Worm (Caenorhabditis elegans): ENCODE results near the gene F21G4.1.

F21G4.1 gene

ce11 chrX:9892323-9892722, at the start of gene F21G4.1:
TSS of gene F21G4.1 (minus strand) at chrX:9892328.
- no peak for TF ChIP-seq unc-62 (GFP tag; optimal IDR thresholded peaks at IDR 0.05)

ce11 chrX:9941379-9941778, 49.3 kb upstream of the F21G4.1 start:
- TF ChIP-seq unc-62 (GFP tag; optimal IDR thresholded peaks at IDR 0.05) = no peak

DNA sequence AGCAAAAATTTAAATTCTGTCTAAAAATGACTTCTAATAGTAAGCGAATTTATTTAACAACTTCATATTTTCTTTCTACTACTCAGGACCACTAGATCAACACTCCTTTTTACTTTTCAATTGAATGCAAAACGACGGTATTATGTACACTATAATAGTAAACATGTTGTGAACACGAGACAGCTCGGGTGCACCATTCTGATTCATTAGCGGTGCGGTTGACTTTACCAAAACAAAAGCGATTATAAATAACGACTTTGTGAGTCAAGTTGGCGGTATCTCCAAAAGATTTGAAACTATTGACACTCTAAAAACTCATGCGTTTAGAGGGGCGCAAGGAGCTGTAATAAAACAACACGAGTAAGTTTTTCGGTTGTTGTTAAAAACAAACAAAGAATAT, 48.4 kb upstream of the F21G4.1 start:
- TF ChIP-seq unc-62 (GFP tag; optimal IDR thresholded peaks at IDR 0.05) = no peak

- no peak for TF ChIP-seq unc-62 (GFP tag; optimal IDR thresholded peaks at IDR 0.05)
These were observed 46.4 kb upstream of the F21G4.1 start, which contains the start of the genes C17G1.5 and C17G1.14 for ce11 chrX:9938537-9938936. TSS of gene C17G1.5 (plus strand) at chrX:9938802. TSS of gene C17G1.14 (plus strand) at chrX:9938813.

DNA sequence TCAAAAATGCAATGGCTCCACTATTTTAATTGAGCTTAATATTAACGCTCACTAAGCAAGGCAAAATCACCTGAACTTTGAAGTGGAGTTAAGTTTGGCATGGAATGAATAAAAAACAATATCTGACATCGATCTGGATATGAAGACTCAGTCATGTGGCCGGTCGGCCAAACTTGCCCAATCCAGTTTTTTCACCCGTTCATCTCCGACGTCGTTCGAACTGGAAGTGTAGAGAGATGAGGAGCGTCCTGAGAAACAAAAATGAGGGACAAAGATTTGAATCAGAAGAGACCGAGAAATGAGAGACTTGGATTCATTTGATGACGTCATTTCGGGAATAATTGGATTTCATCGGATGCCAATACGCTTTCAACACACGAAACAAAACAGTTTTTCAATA, 46.0 kb upstream of the F21G4.1 start:
- no peak for TF ChIP-seq unc-62 (GFP tag; optimal IDR thresholded peaks at IDR 0.05)

DNA sequence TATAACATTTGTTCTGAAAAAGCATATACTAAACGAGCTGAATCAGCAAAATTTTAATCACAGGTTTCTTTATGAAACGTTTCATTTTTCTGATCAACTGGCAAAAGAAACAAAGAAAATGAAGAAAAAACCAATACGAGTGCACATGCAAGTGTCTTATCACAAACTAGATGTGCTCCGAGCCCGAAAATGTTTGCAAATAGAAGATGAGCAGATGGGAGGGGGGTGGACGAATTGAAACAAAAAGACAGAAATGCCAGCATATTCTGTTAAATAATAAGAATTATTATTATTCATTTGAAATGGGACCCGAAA, 41.8 kb upstream of the F21G4.1 start:
- TF ChIP-seq unc-62 (GFP tag; optimal IDR thresholded peaks at IDR 0.05) = no peak

- no peak for TF ChIP-seq unc-62 (GFP tag; optimal IDR thresholded peaks at IDR 0.05)
These were observed 41.3 kb upstream of the F21G4.1 start for ce11 chrX:9933291-9934008.

- TF ChIP-seq unc-62 (GFP tag; optimal IDR thresholded peaks at IDR 0.05) = no peak
These were observed 40.2 kb upstream of the F21G4.1 start, which contains the start of gene tsp-21 for ce11 chrX:9932226-9932773. TSS of gene tsp-21 (plus strand) at chrX:9932371.

ce11 chrX:9931362-9931761, 39.2 kb upstream of the F21G4.1 start, which contains the start of gene nra-3:
TSS of gene nra-3 (minus strand) at chrX:9931462.
- TF ChIP-seq unc-62 (GFP tag; optimal IDR thresholded peaks at IDR 0.05) = no peak

- TF ChIP-seq unc-62 (GFP tag; optimal IDR thresholded peaks at IDR 0.05) = no peak
These were observed 35.9 kb upstream of the F21G4.1 start for ce11 chrX:9927993-9928392.

DNA sequence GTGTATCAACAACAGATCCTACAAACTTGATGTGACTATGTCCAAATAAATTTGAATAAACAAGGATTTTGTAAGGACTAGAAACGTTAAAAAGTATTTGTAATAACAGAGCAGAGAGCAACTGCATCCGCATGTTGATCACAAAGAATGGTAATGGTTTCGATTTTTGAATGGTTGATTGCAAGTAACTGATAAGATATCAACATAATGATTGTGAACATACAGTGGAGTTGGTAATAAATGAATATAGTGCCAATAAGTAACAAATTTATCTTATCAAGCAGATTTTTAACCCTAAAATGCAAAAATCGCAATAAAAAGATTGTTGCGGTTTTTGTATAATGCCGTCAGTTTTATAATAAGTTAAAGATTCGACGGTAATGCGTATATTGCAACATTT, 32.8 kb upstream of the F21G4.1 start, which contains the start of gene ugt-23:
TSS of gene ugt-23 (minus strand) at position 212 of the 400 bp plus-strand sequence.
- no peak for TF ChIP-seq unc-62 (GFP tag; optimal IDR thresholded peaks at IDR 0.05)

DNA sequence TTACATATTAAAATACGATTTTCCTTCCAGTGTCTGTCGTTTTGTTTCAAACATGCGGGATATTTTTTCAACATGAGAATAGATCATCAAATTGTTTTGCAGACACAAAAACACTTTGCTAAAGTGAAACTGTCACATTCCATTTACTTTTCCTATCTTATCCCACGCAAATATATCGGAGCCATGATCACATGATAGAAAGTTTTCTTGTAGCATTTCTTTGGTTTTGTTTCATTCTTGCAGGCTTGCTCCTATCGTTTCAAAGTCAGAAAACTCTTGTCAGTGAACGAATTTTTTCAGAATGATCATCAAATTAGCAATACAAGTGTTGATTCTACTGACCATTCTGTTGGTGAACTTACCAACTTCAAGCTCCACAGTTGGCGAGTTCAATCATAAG, 29.1 kb upstream of the F21G4.1 start, which contains the start of gene C17G1.2:
TSS of gene C17G1.2 (plus strand) at position 301 of the 400 bp plus-strand sequence.
- TF ChIP-seq unc-62 (GFP tag; optimal IDR thresholded peaks at IDR 0.05) = no peak

ce11 chrX:9918997-9919396, 26.9 kb upstream of the F21G4.1 start, which contains the start of gene folr-1:
TSS of gene folr-1 (plus strand) at chrX:9919297.
- no peak for TF ChIP-seq unc-62 (GFP tag; optimal IDR thresholded peaks at IDR 0.05)

ce11 chrX:9917362-9917761, 25.2 kb upstream of the F21G4.1 start, which contains the start of gene F21G4.6:
TSS of gene F21G4.6 (minus strand) at chrX:9917448.
- TF ChIP-seq unc-62 (GFP tag; optimal IDR thresholded peaks at IDR 0.05) = no peak

DNA sequence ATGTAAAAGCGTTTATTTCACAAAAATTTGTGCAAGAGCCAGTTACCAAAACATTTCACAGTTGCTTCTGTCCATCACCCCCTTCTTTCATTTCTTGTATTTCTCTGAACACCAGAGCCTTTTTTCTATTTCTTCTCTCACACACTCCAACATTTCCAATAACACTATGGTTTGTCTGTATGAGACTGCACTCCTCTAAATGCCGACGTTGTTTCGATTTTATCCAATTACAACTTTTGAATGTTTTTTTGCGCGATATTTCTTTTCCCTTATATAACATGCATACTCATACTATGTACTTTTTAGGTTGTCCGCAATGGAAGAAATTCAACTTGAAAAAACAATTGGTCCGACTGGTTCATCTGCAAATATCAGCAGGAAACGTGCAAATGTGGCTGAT, 13.7 kb upstream of the F21G4.1 start, which contains the start of gene F21G4.5:
TSS of gene F21G4.5 (plus strand) at position 301 of the 400 bp plus-strand sequence.
- TF ChIP-seq unc-62 (GFP tag; optimal IDR thresholded peaks at IDR 0.05) = no peak

DNA sequence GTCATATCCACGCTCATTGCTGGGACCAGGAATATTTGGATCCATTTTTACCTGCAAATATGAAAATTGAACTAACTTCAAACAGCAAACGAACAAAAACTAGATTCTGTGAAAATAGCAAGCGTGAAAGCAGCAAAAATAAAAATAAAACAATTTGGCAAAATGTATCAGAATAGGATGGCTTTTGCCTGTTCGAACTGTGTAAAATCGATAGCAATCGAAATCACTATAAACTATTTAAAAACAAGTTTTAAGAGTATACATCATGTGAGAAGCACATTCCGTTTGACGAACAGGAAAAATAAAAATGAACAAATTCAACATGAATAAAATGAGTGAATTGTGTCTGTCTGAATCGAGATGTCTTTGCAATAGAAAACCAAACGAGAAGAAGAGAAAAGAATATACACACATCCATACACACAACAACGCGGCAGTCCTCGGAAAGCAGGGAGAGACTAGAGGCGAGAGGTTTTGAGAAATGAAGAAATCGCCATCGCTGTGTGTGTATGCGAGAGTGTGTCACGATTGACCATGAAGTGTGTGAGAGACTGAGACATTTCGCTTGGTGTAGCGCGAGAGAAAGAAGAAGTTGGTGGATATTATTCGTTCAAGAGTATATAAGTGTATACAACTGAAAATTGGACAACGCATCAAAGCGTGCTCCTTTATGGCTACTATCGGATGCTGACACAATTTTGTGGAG, 7.5 kb upstream of the F21G4.1 start, which contains the start of gene phf-34:
TSS of gene phf-34 (minus strand) at position 51 of the 706 bp plus-strand sequence.
- TF ChIP-seq unc-62 (GFP tag; optimal IDR thresholded peaks at IDR 0.05) = no peak
